Worm (Caenorhabditis elegans): ENCODE data around the gene srh-4.

The srh-4 gene

ce11 chrV:4041853-4042424 is 31.7 kb downstream of the srh-4 start, which contains the start of the genes C49G7.10 and irg-2:
Gene C49G7.10, minus strand, starts transcription at chrV:4042021.
Gene irg-2, plus strand, starts transcription at chrV:4042181.
- TF ChIP-seq fkh-2 (tag; optimal IDR thresholded peaks at IDR 0.05), result no peak
- TF ChIP-seq eor-1 (tag; optimal IDR thresholded peaks at IDR 0.05), result no peak
- TF ChIP-seq skn-1 (tag; optimal IDR thresholded peaks at IDR 0.05), result no peak
- no peak for TF ChIP-seq tbx-2 (tag; optimal IDR thresholded peaks at IDR 0.05)
- no peak for TF ChIP-seq sea-2 (GFP tag; optimal IDR thresholded peaks at IDR 0.05)
- no peak for TF ChIP-seq lin-15B (tag; optimal IDR thresholded peaks at IDR 0.05)

- TF ChIP-seq lsy-12 (tag; optimal IDR thresholded peaks at IDR 0.05) (no peak), nhr-237 (tag; optimal IDR thresholded peaks at IDR 0.05) (no peak), elt-2 (tag; optimal IDR thresholded peaks at IDR 0.05) (no peak), ceh-28 (tag; optimal IDR thresholded peaks at IDR 0.05) (no peak), lin-39 (tag; optimal IDR thresholded peaks at IDR 0.05) (no peak), egl-27 (tag; optimal IDR thresholded peaks at IDR 0.05) (no peak), hmg-11 (tag; optimal IDR thresholded peaks at IDR 0.05) (no peak), nhr-67 (tag; optimal IDR thresholded peaks at IDR 0.05) (no peak), nhr-76 (tag; optimal IDR thresholded peaks at IDR 0.05) (no peak), ztf-11 (tag; optimal IDR thresholded peaks at IDR 0.05) (no peak), ztf-4 (tag; optimal IDR thresholded peaks at IDR 0.05) (no peak), skn-1 (tag; optimal IDR thresholded peaks at IDR 0.05) (no peak), unc-39 (tag; optimal IDR thresholded peaks at IDR 0.05) (no peak), mml-1 (tag; optimal IDR thresholded peaks at IDR 0.05) (no peak)
Measured at ce11 chrV:4043632-4044031, 33.4 kb downstream of the srh-4 start, which contains the start of gene phat-3. Gene phat-3, plus strand, starts transcription at chrV:4043932.

ce11 chrV:4046122-4046521 is 35.9 kb downstream of the srh-4 start, which contains the start of gene phat-7:
Gene phat-7, plus strand, starts transcription at chrV:4046422.
- TF ChIP-seq ama-1 (optimal IDR thresholded peaks at IDR 0.05) (no peak), nhr-76 (tag; optimal IDR thresholded peaks at IDR 0.05) (no peak), mml-1 (tag; optimal IDR thresholded peaks at IDR 0.05) (no peak), nhr-237 (tag; optimal IDR thresholded peaks at IDR 0.05) (no peak), lsy-12 (tag; optimal IDR thresholded peaks at IDR 0.05) (no peak), ztf-11 (tag; optimal IDR thresholded peaks at IDR 0.05) (no peak), nhr-77 (tag; optimal IDR thresholded peaks at IDR 0.05) (no peak), ztf-4 (tag; optimal IDR thresholded peaks at IDR 0.05) (no peak), unc-62 (GFP tag; optimal IDR thresholded peaks at IDR 0.05) (no peak), egl-5 (tag; optimal IDR thresholded peaks at IDR 0.05) (no peak), sea-2 (GFP tag; optimal IDR thresholded peaks at IDR 0.05) (no peak), nhr-28 (tag; optimal IDR thresholded peaks at IDR 0.05) (no peak)

ce11 chrV:4047541-4047940 is 37.3 kb downstream of the srh-4 start, which contains the start of gene srh-169:
Gene srh-169, plus strand, starts transcription at chrV:4047841.
- TF ChIP-seq ztf-11 (tag; optimal IDR thresholded peaks at IDR 0.05) (no peak), pqm-1 (tag; optimal IDR thresholded peaks at IDR 0.05) (no peak), ceh-16 (tag; optimal IDR thresholded peaks at IDR 0.05) (no peak), lsy-12 (tag; optimal IDR thresholded peaks at IDR 0.05) (no peak), sea-2 (GFP tag; optimal IDR thresholded peaks at IDR 0.05) (no peak), elt-3 (tag; optimal IDR thresholded peaks at IDR 0.05) (no peak), R02D3.7 (tag; optimal IDR thresholded peaks at IDR 0.05) (no peak)

- TF ChIP-seq aly-2 (tag; optimal IDR thresholded peaks at IDR 0.05), result no peak
- no peak for TF ChIP-seq egl-27 (tag; optimal IDR thresholded peaks at IDR 0.05)
- TF ChIP-seq sea-2 (GFP tag; optimal IDR thresholded peaks at IDR 0.05), result no peak
- TF ChIP-seq skn-1 (tag; optimal IDR thresholded peaks at IDR 0.05), result no peak
- TF ChIP-seq pqm-1 (tag; optimal IDR thresholded peaks at IDR 0.05), result no peak
- no peak for TF ChIP-seq nhr-67 (tag; optimal IDR thresholded peaks at IDR 0.05)
- TF ChIP-seq ceh-82 (tag; optimal IDR thresholded peaks at IDR 0.05), result no peak
- TF ChIP-seq nhr-76 (tag; optimal IDR thresholded peaks at IDR 0.05), result no peak
- no peak for TF ChIP-seq ama-1 (optimal IDR thresholded peaks at IDR 0.05)
- TF ChIP-seq snpc-4 (tag; optimal IDR thresholded peaks at IDR 0.05), result no peak
- TF ChIP-seq nhr-77 (tag; optimal IDR thresholded peaks at IDR 0.05), result no peak
- TF ChIP-seq fkh-10 (GFP tag; optimal IDR thresholded peaks at IDR 0.05), result no peak
- no peak for TF ChIP-seq elt-1 (tag; optimal IDR thresholded peaks at IDR 0.05)
- TF ChIP-seq nhr-23 (tag; optimal IDR thresholded peaks at IDR 0.05), result no peak
- TF ChIP-seq egl-5 (tag; optimal IDR thresholded peaks at IDR 0.05), result no peak
- no peak for TF ChIP-seq lsy-12 (tag; optimal IDR thresholded peaks at IDR 0.05)
- TF ChIP-seq jun-1 (tag; optimal IDR thresholded peaks at IDR 0.05), result no peak
- TF ChIP-seq eor-1 (tag; optimal IDR thresholded peaks at IDR 0.05), result no peak
- no peak for TF ChIP-seq nfya-1 (tag; optimal IDR thresholded peaks at IDR 0.05; ENCODE audit: insufficient read depth)
- no peak for TF ChIP-seq lin-15B (tag; optimal IDR thresholded peaks at IDR 0.05)
Measured at ce11 chrV:4055025-4055424, 44.8 kb downstream of the srh-4 start, which contains the start of gene djr-1.2. Gene djr-1.2, minus strand, starts transcription at chrV:4055125.
